Worm (Caenorhabditis elegans) whole organism, L2 larva: Measurements from ENCODE around the gene eef-1G.

ENCODE experiments used
- C34F6.9 ChIP-seq: fragments of 150-350 bp; optimal IDR thresholded peaks from 2 replicates; lab custom pipeline; 2014; ENCODE audit warnings: missing biosample characterization, missing genetic modification characterization
- F13H6.1 ChIP-seq: sonication (generic microtip); optimal IDR thresholded peaks from 2 replicates; lab custom pipeline; 2016; ENCODE audit warnings: missing genetic modification characterization, missing compliant biosample characterization
- R02D3.7 ChIP-seq: fragments of 150-350 bp; optimal IDR thresholded peaks from 2 replicates; lab custom pipeline; 2014; ENCODE audit warnings: missing biosample characterization, missing genetic modification characterization
- Y55F3AM.14 ChIP-seq: fragments of 200-800 bp; sonication (Bioruptor generic); optimal IDR thresholded peaks from 2 replicates; lab custom pipeline; 2018; ENCODE audit warnings: mild to moderate bottlenecking, missing genetic modification characterization, missing compliant biosample characterization
- alr-1 ChIP-seq: fragments of 150-350 bp; optimal IDR thresholded peaks from 2 replicates; lab custom pipeline; 2014; ENCODE audit warnings: missing biosample characterization, missing genetic modification characterization
- aly-2 ChIP-seq: fragments of 150-350 bp; optimal IDR thresholded peaks from 2 replicates; lab custom pipeline; 2014; ENCODE audit warnings: missing biosample characterization, missing genetic modification characterization
- ama-1 ChIP-seq: fragments of 150-350 bp; optimal IDR thresholded peaks from 2 replicates; lab custom pipeline; 2018; ENCODE audit warnings: inconsistent platforms
- blmp-1 ChIP-seq: sonication (generic microtip); optimal IDR thresholded peaks from 2 replicates; lab custom pipeline; 2017; ENCODE audit warnings: missing genetic modification characterization, mild to moderate bottlenecking, missing compliant biosample characterization, antibody characterized with exemption, moderate library complexity; ENCODE audit not compliant: insufficient read depth
- ceh-16 ChIP-seq: fragments of 150-350 bp; optimal IDR thresholded peaks from 2 replicates; lab custom pipeline; 2014; ENCODE audit warnings: missing biosample characterization, missing genetic modification characterization
- ceh-82 ChIP-seq: fragments of 150-350 bp; optimal IDR thresholded peaks from 2 replicates; lab custom pipeline; 2014; ENCODE audit warnings: missing biosample characterization, missing genetic modification characterization
- egl-27 ChIP-seq: sonication (generic microtip); optimal IDR thresholded peaks from 3 replicates; lab custom pipeline; 2017; ENCODE audit warnings: missing biosample characterization, missing genetic modification reagents, missing genetic modification characterization
- elt-1 ChIP-seq: fragments of 150-350 bp; optimal IDR thresholded peaks from 2 replicates; lab custom pipeline; 2014; ENCODE audit warnings: missing biosample characterization, missing genetic modification characterization
- elt-3 ChIP-seq: sonication (generic microtip); optimal IDR thresholded peaks from 2 replicates; lab custom pipeline; 2017; ENCODE audit warnings: missing biosample characterization, missing genetic modification characterization
- fos-1 ChIP-seq: fragments of 150-350 bp; optimal IDR thresholded peaks from 2 replicates; lab custom pipeline; 2014; ENCODE audit warnings: missing biosample characterization, missing genetic modification characterization
- gmeb-1 ChIP-seq: fragments of 150-350 bp; optimal IDR thresholded peaks from 2 replicates; lab custom pipeline; 2014; ENCODE audit warnings: missing biosample characterization, missing genetic modification characterization
- lin-39 ChIP-seq: fragments of 150-350 bp; optimal IDR thresholded peaks from 2 replicates; lab custom pipeline; 2014; ENCODE audit warnings: missing biosample characterization, missing genetic modification reagents, missing genetic modification characterization
- mab-5 ChIP-seq: fragments of 150-350 bp; optimal IDR thresholded peaks from 2 replicates; lab custom pipeline; 2014; ENCODE audit warnings: missing biosample characterization, missing genetic modification characterization
- mbf-1 ChIP-seq: sonication (generic microtip); optimal IDR thresholded peaks from 2 replicates; lab custom pipeline; 2017; ENCODE audit warnings: missing biosample characterization, missing genetic modification characterization
- mdl-1 ChIP-seq, 2 experiments: fragments of 150-350 bp in 1 of 2; sonication (generic microtip) in 1 of 2; optimal IDR thresholded peaks; 2 replicates each; lab custom pipeline; 2017; ENCODE audit warnings: missing biosample characterization in 2 of 2, missing genetic modification characterization in 2 of 2
- nhr-11 ChIP-seq: fragments of 150-350 bp; optimal IDR thresholded peaks from 2 replicates; lab custom pipeline; 2014; ENCODE audit warnings: missing biosample characterization, missing genetic modification characterization
- nhr-12 ChIP-seq: fragments of 150-350 bp; optimal IDR thresholded peaks from 2 replicates; lab custom pipeline; 2014; ENCODE audit warnings: missing biosample characterization, missing genetic modification characterization
- nhr-21 ChIP-seq: fragments of 150-350 bp; optimal IDR thresholded peaks from 2 replicates; lab custom pipeline; 2014; ENCODE audit warnings: missing biosample characterization, missing genetic modification characterization
- nhr-23 ChIP-seq: fragments of 150-350 bp; optimal IDR thresholded peaks from 2 replicates; lab custom pipeline; 2014; ENCODE audit warnings: missing biosample characterization, missing genetic modification reagents, missing genetic modification characterization
- nhr-237 ChIP-seq: fragments of 150-350 bp; optimal IDR thresholded peaks from 2 replicates; lab custom pipeline; 2014; ENCODE audit warnings: missing biosample characterization, missing genetic modification characterization
- nhr-25 ChIP-seq: fragments of 150-350 bp; sonication (generic microtip); optimal IDR thresholded peaks from 3 replicates; lab custom pipeline; 2014; ENCODE audit warnings: missing biosample characterization, missing genetic modification characterization
- nhr-6 ChIP-seq: fragments of 150-350 bp; optimal IDR thresholded peaks from 2 replicates; lab custom pipeline; 2014; ENCODE audit warnings: missing biosample characterization, missing genetic modification characterization
- peb-1 ChIP-seq: fragments of 150-350 bp; optimal IDR thresholded peaks from 2 replicates; lab custom pipeline; 2014; ENCODE audit warnings: missing biosample characterization, missing genetic modification characterization
- sem-4 ChIP-seq: fragments of 150-350 bp; optimal IDR thresholded peaks from 2 replicates; lab custom pipeline; 2014; ENCODE audit warnings: missing biosample characterization, missing genetic modification reagents, missing genetic modification characterization
- skn-1 ChIP-seq: sonication (generic microtip); optimal IDR thresholded peaks from 2 replicates; lab custom pipeline; 2017; ENCODE audit warnings: missing biosample characterization, missing genetic modification characterization
- sma-3 ChIP-seq: sonication (generic microtip); optimal IDR thresholded peaks from 2 replicates; lab custom pipeline; 2016; ENCODE audit warnings: missing genetic modification reagents, missing genetic modification characterization, missing compliant biosample characterization
- sma-9 ChIP-seq, 2 experiments: fragments of 150-350 bp in 1 of 2; sonication (generic microtip) in 1 of 2; optimal IDR thresholded peaks; 2 replicates each; lab custom pipeline; 2014 to 2016; ENCODE audit warnings: missing genetic modification characterization in 2 of 2, mild to moderate bottlenecking in 1 of 2, missing biosample characterization in 1 of 2, missing compliant biosample characterization in 1 of 2, missing genetic modification reagents in 1 of 2, moderate library complexity in 1 of 2
- snpc-4 ChIP-seq: fragments of 150-350 bp; optimal IDR thresholded peaks from 2 replicates; lab custom pipeline; 2014; ENCODE audit warnings: missing biosample characterization, missing genetic modification characterization
- unc-39 ChIP-seq: fragments of 150-350 bp; optimal IDR thresholded peaks from 2 replicates; lab custom pipeline; 2014; ENCODE audit warnings: missing biosample characterization, missing genetic modification characterization
- unc-55 ChIP-seq: fragments of 150-350 bp; sonication (generic microtip); optimal IDR thresholded peaks from 3 replicates; lab custom pipeline; 2014; ENCODE audit warnings: missing biosample characterization, missing genetic modification reagents, missing genetic modification characterization
- zag-1 ChIP-seq: fragments of 150-350 bp; optimal IDR thresholded peaks from 2 replicates; lab custom pipeline; 2014; ENCODE audit warnings: missing biosample characterization, missing genetic modification characterization
- ztf-1 ChIP-seq: fragments of 200-800 bp; sonication (Bioruptor generic); conservative IDR thresholded peaks from 2 replicates; pipeline ENCODE4 v1.3.6; 2022; ENCODE audit warnings: missing genetic modification characterization, missing compliant biosample characterization
- ztf-11 ChIP-seq: sonication (generic microtip); optimal IDR thresholded peaks from 2 replicates; lab custom pipeline; 2017; ENCODE audit warnings: missing biosample characterization, missing genetic modification characterization
- ztf-4 ChIP-seq: fragments of 150-350 bp; optimal IDR thresholded peaks from 2 replicates; lab custom pipeline; 2014; ENCODE audit warnings: missing biosample characterization, missing genetic modification characterization

Gene eef-1G

DNA sequence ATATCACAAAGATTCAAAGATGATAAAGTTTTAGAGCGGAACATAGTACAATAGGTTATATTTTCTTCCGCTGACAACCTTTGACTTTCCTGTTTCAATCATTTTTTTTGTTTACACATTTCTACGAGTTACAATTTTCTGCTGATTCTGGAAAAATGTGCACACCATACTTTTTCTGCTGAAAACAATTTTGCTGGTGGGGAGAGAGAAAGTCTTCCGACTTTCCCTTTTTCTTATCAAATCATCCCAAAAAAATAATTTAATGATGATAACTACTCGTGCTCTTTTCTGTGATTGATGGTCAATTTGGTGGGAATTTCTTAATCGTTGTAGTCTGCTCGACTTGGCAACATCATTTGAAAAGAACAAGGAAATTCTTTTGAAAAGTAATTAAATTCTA, 42.1 kb downstream of the eef-1G start:
- no peak for TF ChIP-seq snpc-4
- TF ChIP-seq R02D3.7 (tag; lab: Kevin White, UChicago), result no peak
- no peak for TF ChIP-seq gmeb-1 (tag; lab: Kevin White, UChicago)
- TF ChIP-seq skn-1 (tag; lab: Kevin White, UChicago), result no peak
- no peak for TF ChIP-seq nhr-6
- TF ChIP-seq blmp-1 (tag; lab: Kevin White, UChicago), result peak; percentile 11
- peak; percentile 25 for TF ChIP-seq fos-1
- no peak for TF ChIP-seq sem-4 (tag; lab: Kevin White, UChicago)
- TF ChIP-seq mbf-1, result no peak

DNA sequence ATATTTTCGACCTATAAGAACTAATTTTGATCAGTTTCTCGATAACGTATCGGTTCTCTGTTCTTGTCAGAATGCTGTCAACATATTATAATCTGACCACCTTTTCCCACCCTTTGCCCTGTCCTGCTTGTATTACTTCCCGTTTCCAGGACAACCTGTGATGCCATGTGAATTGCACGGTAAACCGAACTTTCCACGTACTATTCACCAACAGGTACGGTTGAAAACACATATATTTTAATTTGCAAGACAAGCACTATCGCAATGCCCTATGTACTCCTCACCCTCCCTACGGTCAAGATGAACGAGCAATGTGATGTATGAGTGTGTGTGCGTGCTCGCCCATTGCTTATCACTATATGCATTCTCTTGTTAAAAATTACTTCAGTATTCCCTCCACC, 43.6 kb downstream of the eef-1G start:
- no peak for TF ChIP-seq ceh-16 (tag; lab: Kevin White, UChicago)
- no peak for TF ChIP-seq ceh-82 (tag; lab: Kevin White, UChicago)
- no peak for TF ChIP-seq ztf-11 (tag; lab: Kevin White, UChicago)
- TF ChIP-seq nhr-25 (tag; lab: Kevin White, UChicago), result no peak
- TF ChIP-seq nhr-12 (tag; lab: Kevin White, UChicago), result no peak
- no peak for TF ChIP-seq ama-1 (lab: Kevin White, UChicago)
- no peak for TF ChIP-seq aly-2 (tag; lab: Kevin White, UChicago)
- no peak for TF ChIP-seq elt-3 (tag; lab: Kevin White, UChicago)
- no peak for TF ChIP-seq nhr-23 (tag; lab: Kevin White, UChicago)
- no peak for TF ChIP-seq peb-1 (tag; lab: Kevin White, UChicago)
- peak; percentile 65 for TF ChIP-seq fos-1
- TF ChIP-seq sma-9 (GFP tag; optimal IDR thresholded peaks at IDR 0.05; lab: Kevin White, UChicago), result peak; percentile 32
- TF ChIP-seq sma-9 (tag; optimal IDR thresholded peaks at IDR 0.05; lab: Kevin White, UChicago), result no peak
- TF ChIP-seq nhr-21, result no peak
- TF ChIP-seq egl-27 (tag; lab: Kevin White, UChicago), result no peak
- no peak for TF ChIP-seq ztf-4 (tag; lab: Kevin White, UChicago)
- no peak for TF ChIP-seq zag-1 (tag; lab: Kevin White, UChicago)
- TF ChIP-seq mab-5 (tag; lab: Kevin White, UChicago), result no peak
- TF ChIP-seq, all 48 proteins: peak for 2

ce11 chrV:11010768-11011167, 45.2 kb downstream of the eef-1G start:
- TF ChIP-seq nhr-21, result peak; percentile 32
- TF ChIP-seq sma-3 (GFP tag; lab: Kevin White, UChicago), result no peak

DNA sequence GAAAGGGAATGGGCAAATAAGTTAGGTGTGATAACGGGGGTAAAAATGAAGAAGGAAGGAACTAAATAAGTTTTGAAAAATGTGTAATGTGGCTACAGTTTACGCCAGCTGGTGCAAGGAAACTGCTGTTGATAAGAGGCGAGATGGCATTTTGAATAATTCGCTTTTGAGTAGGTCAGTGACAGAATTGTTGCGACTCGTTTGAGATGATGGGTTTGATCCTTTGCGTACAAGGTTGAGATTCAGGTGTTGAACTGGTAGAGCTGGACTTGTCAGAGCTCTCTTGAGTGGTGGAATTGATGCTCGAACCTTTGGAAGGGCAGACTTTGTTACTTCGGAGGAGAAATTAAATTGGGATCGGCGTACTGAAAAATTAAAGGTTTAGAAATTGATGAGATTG, 46.3 kb downstream of the eef-1G start:
- TF ChIP-seq F13H6.1 (tag; lab: Kevin White, UChicago) (no peak), nhr-237 (tag; lab: Kevin White, UChicago) (no peak), Y55F3AM.14 (GFP tag; lab: Kevin White, UChicago) (no peak), nhr-25 (tag; lab: Kevin White, UChicago) (no peak), unc-55 (GFP tag; lab: Kevin White, UChicago) (no peak), lin-39 (tag; lab: Kevin White, UChicago) (no peak), C34F6.9 (tag; lab: Kevin White, UChicago) (no peak), sma-9 (GFP tag; optimal IDR thresholded peaks at IDR 0.05; lab: Kevin White, UChicago) (no peak), sma-9 (tag; optimal IDR thresholded peaks at IDR 0.05; lab: Kevin White, UChicago) (no peak), R02D3.7 (tag; lab: Kevin White, UChicago) (no peak), elt-3 (tag; lab: Kevin White, UChicago) (no peak), alr-1 (tag; lab: Kevin White, UChicago) (no peak), snpc-4 (no peak), unc-39 (tag; lab: Kevin White, UChicago) (no peak), ztf-1 (GFP tag; lab: Robert Waterston, UW) (no peak), nhr-11 (tag; lab: Kevin White, UChicago) (no peak), nhr-23 (tag; lab: Kevin White, UChicago) (no peak), mdl-1 (tag; optimal IDR thresholded peaks at IDR 0.05; lab: Kevin White, UChicago) (no peak), elt-1 (no peak), ama-1 (lab: Kevin White, UChicago) (no peak)
